Worm (Caenorhabditis elegans) whole organism, L4 larva: ENCODE results near the gene F26C11.1.

Experiments used
- D1046.2 ChIP-seq: fragments of 200-800 bp; sonication (Bioruptor generic); IDR thresholded peaks from 2 replicates; pipeline ENCODE4 v1.3.6; 2022; ENCODE audit warnings: missing genetic modification characterization, missing compliant biosample characterization
- F10B5.3 ChIP-seq: sonication (generic microtip); optimal IDR thresholded peaks from 2 replicates; lab custom pipeline; 2016; ENCODE audit warnings: mild to moderate bottlenecking, missing genetic modification characterization, missing compliant biosample characterization
- F26F4.8 ChIP-seq: fragments of 200-800 bp; sonication (Bioruptor generic); conservative IDR thresholded peaks from 2 replicates; pipeline ENCODE4 v1.3.6; 2022; ENCODE audit warnings: missing genetic modification characterization, missing compliant biosample characterization
- F37D6.2 ChIP-seq: sonication (generic microtip); optimal IDR thresholded peaks from 2 replicates; lab custom pipeline; 2016; ENCODE audit warnings: mild to moderate bottlenecking, missing genetic modification characterization, missing compliant biosample characterization
- F44E2.7 ChIP-seq: fragments of 200-800 bp; sonication (Bioruptor generic); IDR thresholded peaks from 2 replicates; pipeline ENCODE4 v2.1.2; 2022; ENCODE audit warnings: missing genetic modification characterization, missing compliant biosample characterization
- T26A8.4 ChIP-seq: fragments of 200-800 bp; sonication (Bioruptor generic); IDR thresholded peaks from 2 replicates; pipeline ENCODE4 v1.3.6; 2022; ENCODE audit warnings: missing genetic modification characterization, missing compliant biosample characterization
- Y48G9A.11 ChIP-seq: fragments of 200-800 bp; sonication (Bioruptor generic); IDR thresholded peaks from 2 replicates; pipeline ENCODE4 v1.3.6; 2022; ENCODE audit warnings: missing genetic modification reagents, missing genetic modification characterization, missing compliant biosample characterization
- ZK337.2 ChIP-seq: fragments of 200-800 bp; sonication (Bioruptor generic); IDR thresholded peaks from 2 replicates; pipeline ENCODE4 v1.3.6; 2022; ENCODE audit warnings: missing genetic modification reagents, missing genetic modification characterization, missing compliant biosample characterization
- ZK546.5 ChIP-seq, 2 experiments: sonication (generic microtip); optimal IDR thresholded peaks; 2 replicates each; lab custom pipeline; 2017; ENCODE audit warnings: missing biosample characterization in 2 of 2, missing genetic modification characterization in 2 of 2
- ama-1 ChIP-seq: fragments of 150-350 bp; optimal IDR thresholded peaks from 2 replicates; lab custom pipeline; 2014; ENCODE audit warnings: inconsistent platforms, mixed read lengths
- ceh-20 ChIP-seq: fragments of 200-800 bp; sonication (Bioruptor generic); IDR thresholded peaks from 2 replicates; pipeline ENCODE4 v1.3.6; 2022; ENCODE audit warnings: missing genetic modification reagents, missing genetic modification characterization, missing compliant biosample characterization
- ceh-28 ChIP-seq: fragments of 150-350 bp; optimal IDR thresholded peaks from 2 replicates; lab custom pipeline; 2014; ENCODE audit warnings: missing biosample characterization, missing genetic modification reagents, missing genetic modification characterization
- ceh-44 ChIP-seq: fragments of 200-800 bp; sonication (Bioruptor generic); IDR thresholded peaks from 2 replicates; pipeline ENCODE4 v1.3.6; 2022; ENCODE audit warnings: missing genetic modification reagents, missing genetic modification characterization, missing compliant biosample characterization
- ceh-82 ChIP-seq: sonication (generic microtip); optimal IDR thresholded peaks from 2 replicates; lab custom pipeline; 2017; ENCODE audit warnings: missing biosample characterization, missing genetic modification characterization
- daf-19 ChIP-seq: fragments of 200-800 bp; sonication (Bioruptor generic); conservative IDR thresholded peaks from 2 replicates; pipeline ENCODE4 v1.3.6; 2022; ENCODE audit warnings: missing genetic modification characterization, missing compliant biosample characterization
- dmd-8 ChIP-seq: fragments of 200-800 bp; sonication (Bioruptor generic); IDR thresholded peaks from 2 replicates; pipeline ENCODE4 v1.3.6; 2022; ENCODE audit warnings: missing genetic modification characterization, missing compliant biosample characterization
- dpl-1 ChIP-seq: fragments of 150-350 bp; optimal IDR thresholded peaks from 2 replicates; lab custom pipeline; 2014; ENCODE audit warnings: missing biosample characterization, missing genetic modification reagents, missing genetic modification characterization
- fkh-10 ChIP-seq: fragments of 150-350 bp; optimal IDR thresholded peaks from 2 replicates; lab custom pipeline; 2014; ENCODE audit warnings: missing biosample characterization, missing genetic modification reagents, missing genetic modification characterization
- hlh-11 ChIP-seq: fragments of 200-800 bp; sonication (Bioruptor generic); optimal IDR thresholded peaks from 2 replicates; lab custom pipeline; 2018; ENCODE audit warnings: mild to moderate bottlenecking, missing genetic modification characterization, missing compliant biosample characterization
- hlh-30 ChIP-seq: sonication (generic microtip); optimal IDR thresholded peaks from 2 replicates; lab custom pipeline; 2017; ENCODE audit warnings: antibody characterized with exemption, mild to moderate bottlenecking, missing genetic modification characterization, missing compliant biosample characterization; ENCODE audit not compliant: insufficient read depth
- hmg-1.1 ChIP-seq: fragments of 200-800 bp; sonication (Bioruptor generic); IDR thresholded peaks from 2 replicates; pipeline ENCODE4 v1.3.6; 2022; ENCODE audit warnings: missing genetic modification reagents, missing genetic modification characterization, missing compliant biosample characterization
- lin-13 ChIP-seq: fragments of 150-350 bp; optimal IDR thresholded peaks from 2 replicates; lab custom pipeline; 2014; ENCODE audit warnings: missing biosample characterization, missing genetic modification reagents, missing genetic modification characterization
- lin-15B ChIP-seq: fragments of 150-350 bp; sonication (generic microtip); optimal IDR thresholded peaks from 3 replicates; lab custom pipeline; 2014; ENCODE audit warnings: missing biosample characterization, missing genetic modification characterization
- lin-38 ChIP-seq: fragments of 200-800 bp; sonication (Bioruptor generic); IDR thresholded peaks from 2 replicates; pipeline ENCODE4 v1.3.6; 2022; ENCODE audit warnings: missing genetic modification reagents, missing genetic modification characterization, missing compliant biosample characterization
- lsy-2 ChIP-seq, 2 experiments: fragments of 150-350 bp in 1 of 2; sonication (generic microtip) in 1 of 2; optimal IDR thresholded peaks; 2 replicates each; lab custom pipeline; 2014 to 2017; ENCODE audit warnings: missing biosample characterization in 2 of 2, missing genetic modification characterization in 2 of 2
- mdl-1 ChIP-seq, 2 experiments: fragments of 150-350 bp in 1 of 2; sonication (generic microtip) in 1 of 2; optimal IDR thresholded peaks; 2 replicates each; lab custom pipeline; 2014 to 2017; ENCODE audit warnings: missing biosample characterization in 2 of 2, missing genetic modification characterization in 2 of 2
- mdt-29 ChIP-seq: fragments of 200-800 bp; sonication (Bioruptor generic); IDR thresholded peaks from 2 replicates; pipeline ENCODE4 v1.3.6; 2022; ENCODE audit warnings: missing genetic modification reagents, missing genetic modification characterization, missing compliant biosample characterization
- mxl-3 ChIP-seq: fragments of 200-800 bp; sonication (Bioruptor generic); optimal IDR thresholded peaks from 2 replicates; lab custom pipeline; 2018; ENCODE audit warnings: mild to moderate bottlenecking, missing genetic modification characterization, missing compliant biosample characterization
- nhr-102 ChIP-seq: sonication (generic microtip); optimal IDR thresholded peaks from 2 replicates; lab custom pipeline; 2016; ENCODE audit warnings: mild to moderate bottlenecking, missing genetic modification characterization, moderate library complexity, missing compliant biosample characterization
- nhr-11 ChIP-seq: fragments of 150-350 bp; optimal IDR thresholded peaks from 2 replicates; lab custom pipeline; 2014; ENCODE audit warnings: missing biosample characterization, missing genetic modification characterization
- nhr-111 ChIP-seq: fragments of 200-800 bp; sonication (Bioruptor generic); optimal IDR thresholded peaks from 2 replicates; lab custom pipeline; 2018; ENCODE audit warnings: mild to moderate bottlenecking, missing genetic modification characterization, missing compliant biosample characterization
- nhr-237 ChIP-seq: sonication (generic microtip); optimal IDR thresholded peaks from 2 replicates; lab custom pipeline; 2017; ENCODE audit warnings: missing biosample characterization, missing genetic modification characterization
- nhr-28 ChIP-seq: fragments of 150-350 bp; optimal IDR thresholded peaks from 2 replicates; lab custom pipeline; 2014; ENCODE audit warnings: missing biosample characterization, missing genetic modification characterization
- nhr-41 ChIP-seq: fragments of 200-800 bp; sonication (Bioruptor generic); IDR thresholded peaks from 2 replicates; pipeline ENCODE4 v1.3.6; 2022; ENCODE audit warnings: missing genetic modification reagents, missing genetic modification characterization, missing compliant biosample characterization
- nhr-77 ChIP-seq: fragments of 150-350 bp; optimal IDR thresholded peaks from 2 replicates; lab custom pipeline; 2014; ENCODE audit warnings: missing biosample characterization, missing genetic modification characterization
- pha-4 ChIP-seq, 2 experiments: fragments of 150-350 bp in 1 of 2; fragments of 200-800 bp in 1 of 2; sonication (Bioruptor generic) in 1 of 2; IDR thresholded peaks in 1 of 2; optimal IDR thresholded peaks in 1 of 2; 2 replicates each; pipeline versions ENCODE4 v1.3.6 to Lab custom; 2014 to 2022; ENCODE audit warnings: missing genetic modification characterization in 2 of 2, missing genetic modification reagents in 2 of 2, missing biosample characterization in 1 of 2, missing compliant biosample characterization in 1 of 2
- php-3 ChIP-seq: fragments of 200-800 bp; sonication (Bioruptor generic); IDR thresholded peaks from 2 replicates; pipeline ENCODE4 v1.3.6; 2022; ENCODE audit warnings: missing genetic modification reagents, missing genetic modification characterization, missing compliant biosample characterization
- rbr-2 ChIP-seq: sonication (generic microtip); optimal IDR thresholded peaks from 2 replicates; lab custom pipeline; 2016; ENCODE audit warnings: missing genotype, missing genetic modification characterization, missing compliant biosample characterization
- spr-3 ChIP-seq: fragments of 200-800 bp; sonication (Bioruptor generic); optimal IDR thresholded peaks from 2 replicates; lab custom pipeline; 2018; ENCODE audit warnings: mild to moderate bottlenecking, missing genetic modification characterization, missing compliant biosample characterization
- tag-97 ChIP-seq: fragments of 200-800 bp; sonication (Bioruptor generic); IDR thresholded peaks from 2 replicates; pipeline ENCODE4 v1.3.6; 2022; ENCODE audit warnings: missing genetic modification characterization, missing compliant biosample characterization
- unc-62 ChIP-seq, 3 experiments: fragments of 150-350 bp in 1 of 3; sonication (generic microtip); optimal IDR thresholded peaks in 2 of 3; peaks in 1 of 3; 1 replicate in 1 of 3; 2 replicates in 2 of 3; lab custom pipeline; 2014 to 2017; ENCODE audit warnings: missing biosample characterization in 3 of 3, missing genetic modification characterization in 3 of 3, missing genetic modification reagents in 3 of 3, missing genotype in 1 of 3
- zfp-3 ChIP-seq: fragments of 200-800 bp; sonication (Bioruptor generic); conservative IDR thresholded peaks from 2 replicates; pipeline ENCODE4 v1.3.6; 2022; ENCODE audit warnings: missing genetic modification reagents, missing genetic modification characterization, missing compliant biosample characterization
- zip-2 ChIP-seq: fragments of 150-350 bp; optimal IDR thresholded peaks from 2 replicates; lab custom pipeline; 2014; ENCODE audit warnings: missing biosample characterization, missing genetic modification characterization
- ztf-11 ChIP-seq: fragments of 150-350 bp; optimal IDR thresholded peaks from 2 replicates; lab custom pipeline; 2014; ENCODE audit warnings: missing biosample characterization, missing genetic modification characterization

The F26C11.1 gene

ce11 chrII:9940430-9940829 lies 45.9 kb downstream of the F26C11.1 start, which contains the start of gene ufd-3 (continued):
- TF ChIP-seq rbr-2 (tag; lab: Kevin White, UChicago), result peak; percentile 66
- peak in 1 of 2 experiments; percentile 89 for TF ChIP-seq unc-62 (GFP tag; optimal IDR thresholded peaks at IDR 0.05 in 1 of 2; lab: Kevin White, UChicago)
- TF ChIP-seq unc-62 (tag; optimal IDR thresholded peaks at IDR 0.05; lab: Kevin White, UChicago), result no peak
- no peak for TF ChIP-seq dmd-8 (GFP tag; lab: Robert Waterston, UW)
- TF ChIP-seq nhr-41 (GFP tag; lab: Robert Waterston, UW), result no peak
- peak; percentile 28 for TF ChIP-seq lin-13 (GFP tag; lab: Kevin White, UChicago)
- TF ChIP-seq dpl-1 (GFP tag; lab: Kevin White, UChicago), result peak; percentile 98
- TF ChIP-seq ZK337.2 (GFP tag; lab: Robert Waterston, UW), result peak; percentile 77; the same call in 1 of the 2 replicates
- TF ChIP-seq zfp-3, result 0 out of 2 replicates have a peak, but pooled peaks have one; percentile 52
- TF ChIP-seq F26F4.8 (GFP tag; lab: Robert Waterston, UW), result no peak
- peak; percentile 53 for TF ChIP-seq hlh-11 (tag; lab: Kevin White, UChicago)
- TF ChIP-seq D1046.2 (GFP tag; lab: Robert Waterston, UW), result no peak
- TF ChIP-seq spr-3 (GFP tag; lab: Kevin White, UChicago), result no peak
- 0 out of 2 replicates have a peak, but pooled peaks have one; percentile 57 for TF ChIP-seq T26A8.4 (GFP tag; lab: Robert Waterston, UW)
- TF ChIP-seq hlh-30 (tag; lab: Kevin White, UChicago), result peak; percentile 59
- TF ChIP-seq ZK546.5 (tag; optimal IDR thresholded peaks at IDR 0.05; lab: Kevin White, UChicago), result no peak
- peak; percentile 22; the same call in 1 of the 2 replicates for TF ChIP-seq ceh-44
- no peak for TF ChIP-seq F10B5.3 (tag; lab: Kevin White, UChicago)
- no peak for TF ChIP-seq php-3 (GFP tag; lab: Robert Waterston, UW)
- peak; percentile 5 for TF ChIP-seq lin-15B
- peak; percentile 55 for TF ChIP-seq F37D6.2 (tag; lab: Kevin White, UChicago)
- TF ChIP-seq daf-19 (GFP tag; lab: Robert Waterston, UW), result no peak
- peak; percentile 46; the same call in 1 of the 2 replicates for TF ChIP-seq pha-4 (GFP tag; IDR thresholded peaks at IDR 0.05; lab: Robert Waterston, UW)
- TF ChIP-seq pha-4 (tag; optimal IDR thresholded peaks at IDR 0.05; lab: Kevin White, UChicago), result peak; percentile 59
- TF ChIP-seq ceh-28 (tag; lab: Kevin White, UChicago), result no peak
- no peak for TF ChIP-seq zip-2 (tag; lab: Kevin White, UChicago)
- peak; percentile 76 for TF ChIP-seq lin-38 (GFP tag; lab: Robert Waterston, UW)
- TF ChIP-seq mdt-29 (GFP tag; lab: Robert Waterston, UW), result no peak
- TF ChIP-seq nhr-237, result no peak
- TF ChIP-seq nhr-77 (tag; lab: Kevin White, UChicago), result peak; percentile 19
- TF ChIP-seq nhr-11 (tag; lab: Kevin White, UChicago), result peak; percentile 82
- no peak for TF ChIP-seq ceh-82
- peak in 1 of 2 experiments; percentile 24 for TF ChIP-seq mdl-1 (tag; optimal IDR thresholded peaks at IDR 0.05; lab: Kevin White, UChicago)
- TF ChIP-seq lsy-2 (tag; optimal IDR thresholded peaks at IDR 0.05; lab: Kevin White, UChicago), result peak; percentile 38 to 92
- TF ChIP-seq ztf-11, result no peak
- peak; percentile 51 for TF ChIP-seq nhr-28 (tag; lab: Kevin White, UChicago)
- peak; percentile 61 for TF ChIP-seq mxl-3
- TF ChIP-seq nhr-111, result no peak
- TF ChIP-seq tag-97 (GFP tag; lab: Robert Waterston, UW), result no peak
- 0 out of 2 replicates have a peak, but pooled peaks have one; percentile 18 for TF ChIP-seq ceh-20 (GFP tag; lab: Robert Waterston, UW)
- peak; percentile 96 for TF ChIP-seq Y48G9A.11
- no peak for TF ChIP-seq F44E2.7 (GFP tag; lab: Robert Waterston, UW)
- TF ChIP-seq fkh-10, result peak; percentile 51
- TF ChIP-seq nhr-102 (tag; lab: Kevin White, UChicago), result peak; percentile 46
- no peak for TF ChIP-seq hmg-1.1 (GFP tag; lab: Robert Waterston, UW)
- TF ChIP-seq ama-1 (lab: Kevin White, UChicago), result peak; percentile 63
- TF ChIP-seq, all 104 proteins: peak for 43
